Worm (Caenorhabditis elegans) whole organism, late embryonic: ENCODE data around the gene rpl-28.

Source experiments
- F13H6.1 ChIP-seq: sonication (generic microtip); optimal IDR thresholded peaks from 2 replicates; lab custom pipeline; 2016; ENCODE audit warnings: missing genetic modification characterization, missing compliant biosample characterization
- K02D7.2 ChIP-seq: sonication (generic microtip); optimal IDR thresholded peaks from 2 replicates; lab custom pipeline; 2017; ENCODE audit warnings: mild to moderate bottlenecking, missing genetic modification characterization, missing compliant biosample characterization
- K09A11.1 ChIP-seq: sonication (generic microtip); optimal IDR thresholded peaks from 2 replicates; lab custom pipeline; 2017; ENCODE audit warnings: antibody characterized with exemption, mild to moderate bottlenecking, missing genetic modification characterization, missing compliant biosample characterization; ENCODE audit not compliant: insufficient read depth
- T23F11.4 ChIP-seq: fragments of 200-800 bp; sonication (Bioruptor generic); optimal IDR thresholded peaks from 2 replicates; lab custom pipeline; 2018; ENCODE audit warnings: mild to moderate bottlenecking, missing genetic modification characterization, missing compliant biosample characterization
- ama-1 ChIP-seq: fragments of 150-350 bp; optimal IDR thresholded peaks from 2 replicates; lab custom pipeline; 2014
- ceh-14 ChIP-seq: sonication (generic microtip); optimal IDR thresholded peaks from 2 replicates; lab custom pipeline; 2016; ENCODE audit warnings: missing genotype, missing genetic modification characterization, missing compliant biosample characterization
- ceh-18 ChIP-seq: sonication (generic microtip); optimal IDR thresholded peaks from 2 replicates; lab custom pipeline; 2016; ENCODE audit warnings: missing genetic modification characterization, missing compliant biosample characterization
- ceh-30 ChIP-seq: fragments of 150-350 bp; optimal IDR thresholded peaks from 2 replicates; lab custom pipeline; 2014; ENCODE audit warnings: missing biosample characterization, missing genetic modification characterization
- ceh-45 ChIP-seq: fragments of 200-800 bp; sonication (Bioruptor generic); IDR thresholded peaks from 2 replicates; pipeline ENCODE4 v1.3.6; 2022; ENCODE audit warnings: missing genetic modification reagents, missing genetic modification characterization, missing compliant biosample characterization
- dve-1 ChIP-seq: sonication (generic microtip); optimal IDR thresholded peaks from 2 replicates; lab custom pipeline; 2017; ENCODE audit warnings: antibody characterized with exemption, mild to moderate bottlenecking, missing genetic modification characterization, missing compliant biosample characterization
- elt-2 ChIP-seq: sonication (generic microtip); optimal IDR thresholded peaks from 2 replicates; lab custom pipeline; 2016; ENCODE audit warnings: missing genetic modification reagents, missing genetic modification characterization, missing compliant biosample characterization
- hlh-13 ChIP-seq: fragments of 200-800 bp; sonication (Bioruptor generic); optimal IDR thresholded peaks from 2 replicates; lab custom pipeline; 2018; ENCODE audit warnings: mild to moderate bottlenecking, missing genetic modification characterization, missing compliant biosample characterization
- hlh-30 ChIP-seq: sonication (generic microtip); optimal IDR thresholded peaks from 2 replicates; lab custom pipeline; 2017; ENCODE audit warnings: antibody characterized with exemption, missing genetic modification characterization, missing compliant biosample characterization; ENCODE audit not compliant: insufficient read depth
- hlh-6 ChIP-seq: sonication (generic microtip); optimal IDR thresholded peaks from 2 replicates; lab custom pipeline; 2016; ENCODE audit warnings: missing genotype, missing genetic modification characterization, missing compliant biosample characterization
- lim-6 ChIP-seq: sonication (generic microtip); optimal IDR thresholded peaks from 2 replicates; lab custom pipeline; 2016; ENCODE audit warnings: missing genetic modification characterization, missing compliant biosample characterization
- nhr-11 ChIP-seq: fragments of 150-350 bp; optimal IDR thresholded peaks from 2 replicates; lab custom pipeline; 2014; ENCODE audit warnings: missing biosample characterization, missing genetic modification characterization
- odd-2 ChIP-seq: sonication (generic microtip); optimal IDR thresholded peaks from 2 replicates; lab custom pipeline; 2017; ENCODE audit warnings: antibody characterized with exemption, mild to moderate bottlenecking, missing genetic modification characterization, missing compliant biosample characterization
- pag-3 ChIP-seq: sonication (generic microtip); optimal IDR thresholded peaks from 2 replicates; lab custom pipeline; 2016; ENCODE audit warnings: missing compliant biosample characterization, missing genetic modification characterization, borderline replicate concordance
- pax-1 ChIP-seq: fragments of 150-350 bp; optimal IDR thresholded peaks from 2 replicates; lab custom pipeline; 2014; ENCODE audit warnings: missing biosample characterization, missing genetic modification characterization
- pha-2 ChIP-seq: sonication (generic microtip); optimal IDR thresholded peaks from 2 replicates; lab custom pipeline; 2017; ENCODE audit warnings: mild to moderate bottlenecking, missing genetic modification characterization, missing compliant biosample characterization
- pqm-1 ChIP-seq: sonication (generic microtip); optimal IDR thresholded peaks from 2 replicates; lab custom pipeline; 2016; ENCODE audit warnings: missing genetic modification characterization, missing compliant biosample characterization
- ref-2 ChIP-seq: sonication (generic microtip); optimal IDR thresholded peaks from 2 replicates; lab custom pipeline; 2016; ENCODE audit warnings: missing genetic modification characterization, missing compliant biosample characterization
- rnt-1 ChIP-seq: sonication (generic microtip); optimal IDR thresholded peaks from 2 replicates; lab custom pipeline; 2016; ENCODE audit warnings: missing genetic modification characterization, missing compliant biosample characterization
- sdc-2 ChIP-seq: sonication (generic microtip); optimal IDR thresholded peaks from 2 replicates; lab custom pipeline; 2016; ENCODE audit warnings: missing genotype, missing genetic modification characterization, missing compliant biosample characterization
- syd-9 ChIP-seq: sonication (generic microtip); optimal IDR thresholded peaks from 2 replicates; lab custom pipeline; 2016; ENCODE audit warnings: mild to moderate bottlenecking, missing genetic modification characterization, moderate library complexity, missing compliant biosample characterization
- tbx-2 ChIP-seq: sonication (generic microtip); optimal IDR thresholded peaks from 2 replicates; lab custom pipeline; 2016; ENCODE audit warnings: missing genetic modification characterization, missing compliant biosample characterization
- ttx-3 ChIP-seq: sonication (generic microtip); optimal IDR thresholded peaks from 2 replicates; lab custom pipeline; 2016; ENCODE audit warnings: missing genetic modification reagents, missing genetic modification characterization, missing compliant biosample characterization
- unc-3 ChIP-seq, 2 experiments: fragments of 200-800 bp in 1 of 2; sonication (Bioruptor generic) in 1 of 2; sonication (generic microtip) in 1 of 2; conservative IDR thresholded peaks in 1 of 2; optimal IDR thresholded peaks in 1 of 2; 2 replicates each; pipeline versions ENCODE4 v1.3.6 to Lab custom; 2016 to 2022; ENCODE audit warnings: missing compliant biosample characterization in 2 of 2, missing genetic modification characterization in 2 of 2, missing genetic modification reagents in 1 of 2
- unc-42 ChIP-seq: sonication (generic microtip); optimal IDR thresholded peaks from 2 replicates; lab custom pipeline; 2016; ENCODE audit warnings: missing genotype, missing genetic modification characterization, missing compliant biosample characterization
- ztf-16 ChIP-seq: sonication (generic microtip); optimal IDR thresholded peaks from 2 replicates; lab custom pipeline; 2017; ENCODE audit warnings: missing genetic modification characterization, missing compliant biosample characterization

rpl-28 gene

ce11 chrV:12736166-12736753 lies 8.3 kb upstream of the rpl-28 start, which contains the start of gene cky-1:
Gene cky-1, plus strand, starts transcription at chrV:12736703.
- TF ChIP-seq pax-1 (tag; lab: Kevin White, UChicago) (no peak), pqm-1 (tag; lab: Kevin White, UChicago) (no peak), K02D7.2 (no peak), ref-2 (tag; lab: Kevin White, UChicago) (no peak), nhr-11 (no peak), tbx-2 (tag; lab: Kevin White, UChicago) (peak; percentile 35), ama-1 (lab: Kevin White, UChicago) (no peak)

- TF ChIP-seq elt-2 (peak; percentile 62), pha-2 (no peak)
- TF ChIP-seq, all 69 proteins: peak for 1
Observed at ce11 chrV:12733465-12734248, 5.7 kb upstream of the rpl-28 start, which contains the start of the genes dhs-21 and xbx-9. Gene dhs-21, minus strand, starts transcription at chrV:12733645. Gene xbx-9, plus strand, starts transcription at chrV:12734198.

ce11 chrV:12732734-12733133 lies 4.8 kb upstream of the rpl-28 start:
- peak; percentile 80 for TF ChIP-seq elt-2
- no peak for TF ChIP-seq odd-2 (tag; lab: Kevin White, UChicago)

DNA sequence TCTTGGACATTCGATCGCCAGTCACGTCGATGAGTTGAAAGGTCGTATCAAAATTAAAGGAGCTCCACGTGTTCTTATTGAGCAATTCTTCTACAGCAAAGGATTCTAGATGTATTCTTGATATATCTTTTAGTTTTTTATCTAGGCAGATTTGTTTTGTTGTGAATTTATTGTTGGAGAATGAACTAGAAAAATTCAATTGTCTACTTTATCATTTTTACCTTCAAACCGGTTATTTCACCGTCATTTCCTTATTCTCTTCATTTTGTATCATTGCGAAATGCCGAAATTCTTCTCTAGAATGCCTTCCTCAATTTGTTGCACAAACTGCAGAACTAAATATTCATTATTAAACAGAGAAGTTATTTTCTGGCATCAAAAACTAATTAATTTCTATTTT lies 1.3 kb upstream of the rpl-28 start, which contains the start of gene R11D1.10:
TSS of gene R11D1.10 (plus strand) at position 301 of the 400 bp plus-strand sequence.
- TF ChIP-seq ceh-14: no peak
- TF ChIP-seq rnt-1 (tag; lab: Kevin White, UChicago): no peak
- TF ChIP-seq hlh-6 (tag; lab: Kevin White, UChicago): no peak
- TF ChIP-seq hlh-30 (tag; lab: Kevin White, UChicago): no peak
- no peak for TF ChIP-seq ceh-30 (tag; lab: Kevin White, UChicago)
- TF ChIP-seq pag-3: no peak
- no peak for TF ChIP-seq pha-2

DNA sequence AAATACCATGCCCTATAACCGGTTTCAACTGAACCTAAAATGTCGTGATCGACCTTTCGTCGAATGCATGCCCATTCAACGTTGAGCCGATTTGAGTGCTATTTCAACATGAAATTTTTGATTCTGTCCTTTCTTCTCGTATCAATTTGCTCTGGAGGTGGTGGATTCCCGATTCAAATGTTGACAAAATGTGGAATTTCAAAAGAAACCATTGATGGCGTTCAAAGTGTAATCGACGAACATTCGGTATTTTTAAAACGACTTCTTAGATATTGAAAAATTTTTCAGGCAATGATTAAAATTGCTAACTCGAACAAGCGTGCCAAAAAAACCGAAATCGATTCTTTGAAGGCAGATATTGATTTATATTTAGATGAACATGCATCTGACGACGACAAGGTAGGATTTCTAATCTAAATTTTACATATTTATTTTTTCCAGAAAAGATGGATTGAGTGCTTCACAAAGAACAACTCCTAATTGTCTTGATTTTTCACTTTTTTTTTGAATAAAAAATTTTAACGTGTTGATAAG lies 741 bp downstream of the rpl-28 start, which contains the start of gene R11D1.13:
TSS of gene R11D1.13 (plus strand) at position 51 of the 534 bp plus-strand sequence.
- TF ChIP-seq dve-1 (tag; lab: Kevin White, UChicago) (no peak), ceh-45 (GFP tag; lab: Robert Waterston, UW) (no peak), hlh-13 (GFP tag; lab: Kevin White, UChicago) (no peak), sdc-2 (tag; lab: Kevin White, UChicago) (no peak), ttx-3 (tag; lab: Kevin White, UChicago) (no peak), syd-9 (tag; lab: Kevin White, UChicago) (no peak), ceh-18 (no peak), unc-3 (GFP tag; conservative IDR thresholded peaks at IDR 0.05; lab: Robert Waterston, UW) (no peak), unc-3 (tag; optimal IDR thresholded peaks at IDR 0.05; lab: Kevin White, UChicago) (no peak), T23F11.4 (GFP tag; lab: Kevin White, UChicago) (no peak), ztf-16 (tag; lab: Kevin White, UChicago) (no peak), unc-42 (tag; lab: Kevin White, UChicago) (no peak), ref-2 (tag; lab: Kevin White, UChicago) (no peak), F13H6.1 (no peak), lim-6 (tag; lab: Kevin White, UChicago) (no peak), K09A11.1 (tag; lab: Kevin White, UChicago) (no peak), tbx-2 (tag; lab: Kevin White, UChicago) (no peak)
